Worm (Caenorhabditis elegans) whole organism, L4 larva: ENCODE measurements around the gene C44B11.6.

Experiments used
- F10B5.3 ChIP-seq: sonication (generic microtip); optimal IDR thresholded peaks from 2 replicates; lab custom pipeline; 2016; ENCODE audit warnings: mild to moderate bottlenecking, missing genetic modification characterization, missing compliant biosample characterization
- F26F4.8 ChIP-seq: fragments of 200-800 bp; sonication (Bioruptor generic); conservative IDR thresholded peaks from 2 replicates; pipeline ENCODE4 v1.3.6; 2022; ENCODE audit warnings: missing genetic modification characterization, missing compliant biosample characterization
- dmd-8 ChIP-seq: fragments of 200-800 bp; sonication (Bioruptor generic); IDR thresholded peaks from 2 replicates; pipeline ENCODE4 v1.3.6; 2022; ENCODE audit warnings: missing genetic modification characterization, missing compliant biosample characterization
- lin-15B ChIP-seq: fragments of 150-350 bp; sonication (generic microtip); optimal IDR thresholded peaks from 3 replicates; lab custom pipeline; 2014; ENCODE audit warnings: missing biosample characterization, missing genetic modification characterization
- nhr-237 ChIP-seq: sonication (generic microtip); optimal IDR thresholded peaks from 2 replicates; lab custom pipeline; 2017; ENCODE audit warnings: missing biosample characterization, missing genetic modification characterization
- pqm-1 ChIP-seq: sonication (generic microtip); optimal IDR thresholded peaks from 2 replicates; lab custom pipeline; 2017; ENCODE audit warnings: missing biosample characterization, missing genetic modification characterization
- skn-1 ChIP-seq: fragments of 150-350 bp; optimal IDR thresholded peaks from 2 replicates; lab custom pipeline; 2014; ENCODE audit warnings: missing biosample characterization, missing genetic modification characterization
- ztf-11 ChIP-seq: fragments of 150-350 bp; optimal IDR thresholded peaks from 2 replicates; lab custom pipeline; 2014; ENCODE audit warnings: missing biosample characterization, missing genetic modification characterization

DNA sequence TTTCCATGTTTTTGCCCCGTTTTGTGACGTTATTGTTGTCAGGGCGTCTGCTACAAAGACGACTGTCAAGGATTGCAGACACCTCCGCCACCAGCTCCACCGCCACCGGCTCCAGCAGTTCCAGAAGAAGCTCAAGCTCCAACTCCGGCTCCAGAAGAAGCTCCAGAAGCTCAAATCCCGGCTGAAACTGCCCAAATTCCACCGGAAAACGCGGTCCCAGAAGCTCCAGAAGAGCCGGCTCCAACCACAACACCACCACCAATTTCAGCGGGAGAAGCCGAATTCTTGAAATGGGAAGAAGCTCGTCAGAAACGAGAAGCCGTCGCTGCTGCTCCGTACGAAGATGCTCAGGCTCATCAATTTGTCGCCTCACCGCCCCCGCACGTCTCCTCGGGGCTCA lies 23.8 kb downstream of the C44B11.6 start:
- TF ChIP-seq nhr-237 (tag; lab: Kevin White, UChicago) = no peak
- no peak for TF ChIP-seq skn-1 (tag; lab: Kevin White, UChicago)
- no peak for TF ChIP-seq ztf-11 (tag; lab: Kevin White, UChicago)
- no peak for TF ChIP-seq F26F4.8 (GFP tag; lab: Robert Waterston, UW)
- no peak for TF ChIP-seq F10B5.3 (tag; lab: Kevin White, UChicago)
- TF ChIP-seq dmd-8 (GFP tag; lab: Robert Waterston, UW) = no peak
- TF ChIP-seq lin-15B (tag; lab: Kevin White, UChicago) = no peak
- TF ChIP-seq pqm-1 (tag; lab: Kevin White, UChicago) = no peak
